Fruit fly (Drosophila melanogaster): ENCODE data around the gene ttk.

ttk gene

DNA sequence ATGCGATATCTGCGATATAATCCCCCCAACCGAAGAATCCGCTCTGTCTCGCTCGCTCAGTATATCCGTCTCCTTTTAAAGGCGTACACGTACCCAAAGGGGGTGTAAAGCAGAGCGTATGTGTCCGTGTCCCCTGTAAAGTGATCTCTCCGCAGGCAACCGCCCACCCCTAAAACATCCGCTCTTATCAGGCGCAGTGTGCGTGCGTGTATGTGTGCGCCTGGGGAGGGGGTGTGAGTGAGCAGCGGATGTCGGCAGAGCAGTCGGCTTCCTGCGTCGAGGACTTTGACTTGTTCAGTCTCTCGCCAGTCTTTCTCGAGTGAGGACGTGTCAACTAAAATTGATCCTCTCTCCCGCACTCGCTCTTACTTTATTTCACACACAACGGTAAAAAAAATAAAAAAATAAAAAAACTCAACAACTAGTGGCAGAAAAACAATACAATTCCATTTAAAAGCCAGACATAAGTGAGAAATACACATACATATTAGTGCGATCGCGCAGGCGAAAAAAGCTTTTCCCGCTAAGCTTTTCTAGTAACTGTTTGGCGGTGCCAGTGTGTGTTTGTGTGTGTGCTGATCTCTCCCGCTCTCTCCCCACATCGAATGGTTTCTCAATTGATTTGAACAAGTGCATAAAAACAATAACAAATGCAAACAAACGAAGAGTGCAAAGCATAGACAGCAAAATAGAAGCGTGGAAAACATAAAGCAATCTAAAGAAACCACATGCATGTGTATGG lies 12.0 kb downstream of the ttk start:
- TF ChIP-seq bab1 (GFP tag; optimal IDR thresholded peaks at IDR 0.05), result no peak
- peak; percentile 23 for TF ChIP-seq tj (GFP tag; optimal IDR thresholded peaks at IDR 0.05)
- no peak for TF ChIP-seq CG7045 (GFP tag; optimal IDR thresholded peaks at IDR 0.05)
- TF ChIP-seq cnc (optimal IDR thresholded peaks at IDR 0.05), result no peak
- TF ChIP-seq CG7101 (tag; optimal IDR thresholded peaks at IDR 0.05), result peak; percentile 6
- no peak for TF ChIP-seq Hr96 (GFP tag; optimal IDR thresholded peaks at IDR 0.05)
- TF ChIP-seq pad (GFP tag; optimal IDR thresholded peaks at IDR 0.05), result peak; percentile 91
- no peak for TF ChIP-seq kay (GFP tag; ENCODE audit: borderline replicate concordance)
- TF ChIP-seq CG33017 (tag; optimal IDR thresholded peaks at IDR 0.05), result peak; percentile 32
- TF ChIP-seq Mnt (GFP tag; optimal IDR thresholded peaks at IDR 0.05), result no peak
- no peak for TF ChIP-seq Clk (GFP tag; optimal IDR thresholded peaks at IDR 0.05)
- TF ChIP-seq CG11617 (GFP tag; optimal IDR thresholded peaks at IDR 0.05), result peak; percentile 12
- TF ChIP-seq CG12768 (GFP tag; optimal IDR thresholded peaks at IDR 0.05), result peak; percentile 61
- TF ChIP-seq CG5204 (GFP tag; optimal IDR thresholded peaks at IDR 0.05), result no peak
- no peak for TF ChIP-seq CG14711 (tag; optimal IDR thresholded peaks at IDR 0.05)
- TF ChIP-seq CG1620 (GFP tag; optimal IDR thresholded peaks at IDR 0.05), result no peak
- no peak for TF ChIP-seq Crg-1 (GFP tag; optimal IDR thresholded peaks at IDR 0.05)
- peak; percentile 70 for TF ChIP-seq toe (GFP tag; optimal IDR thresholded peaks at IDR 0.05)
- TF ChIP-seq cic (GFP tag; optimal IDR thresholded peaks at IDR 0.05), result peak; percentile 66
- TF ChIP-seq ovo (GFP tag; optimal IDR thresholded peaks at IDR 0.05), result peak; percentile 68

dm6 chr3R:31726286-31726685 lies 12.6 kb downstream of the ttk start:
- TF ChIP-seq Crg-1 (GFP tag; optimal IDR thresholded peaks at IDR 0.05) (no peak), bab1 (GFP tag; optimal IDR thresholded peaks at IDR 0.05) (no peak), CG7101 (tag; optimal IDR thresholded peaks at IDR 0.05) (no peak), CG33017 (tag; optimal IDR thresholded peaks at IDR 0.05) (no peak), CG5204 (GFP tag; optimal IDR thresholded peaks at IDR 0.05) (no peak)

DNA sequence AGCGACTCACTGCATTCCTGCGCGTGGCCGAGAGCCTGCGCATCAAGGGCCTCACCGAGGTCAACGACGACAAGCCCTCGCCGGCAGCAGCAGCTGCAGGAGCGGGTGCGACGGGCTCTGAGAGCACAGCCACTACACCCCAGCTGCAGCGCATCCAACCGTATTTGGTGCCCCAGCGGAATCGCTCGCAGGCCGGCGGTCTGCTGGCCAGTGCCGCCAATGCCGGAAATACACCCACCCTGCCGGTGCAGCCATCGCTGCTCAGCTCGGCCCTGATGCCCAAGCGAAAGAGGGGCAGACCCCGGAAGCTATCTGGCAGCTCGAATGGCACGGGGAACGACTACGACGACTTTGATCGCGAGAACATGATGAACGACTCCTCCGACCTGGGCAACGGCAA lies 14.1 kb downstream of the ttk start:
- TF ChIP-seq bab1 (GFP tag; optimal IDR thresholded peaks at IDR 0.05) (no peak), tj (GFP tag; optimal IDR thresholded peaks at IDR 0.05) (no peak), ovo (GFP tag; optimal IDR thresholded peaks at IDR 0.05) (no peak), Clk (GFP tag; optimal IDR thresholded peaks at IDR 0.05) (no peak)

- TF ChIP-seq Mnt (GFP tag; optimal IDR thresholded peaks at IDR 0.05), result peak; percentile 98
- TF ChIP-seq cic (GFP tag; optimal IDR thresholded peaks at IDR 0.05), result peak; percentile 6
- peak; percentile 59 for TF ChIP-seq bab1 (GFP tag; optimal IDR thresholded peaks at IDR 0.05)
- no peak for TF ChIP-seq pad (GFP tag; optimal IDR thresholded peaks at IDR 0.05)
Measured at dm6 chr3R:31736776-31737175, 23.1 kb downstream of the ttk start, which contains the start of the genes CstF50 and CG11563. Gene CstF50, minus strand, starts transcription at chr3R:31736963. Gene CG11563, plus strand, starts transcription at chr3R:31737035.

dm6 chr3R:31738060-31738619 lies 24.5 kb downstream of the ttk start, which contains the start of gene eEF1alpha2:
Gene eEF1alpha2, plus strand, starts transcription at chr3R:31738468.
- TF ChIP-seq CG5204 (GFP tag; optimal IDR thresholded peaks at IDR 0.05), result no peak
- TF ChIP-seq Hr96 (GFP tag; optimal IDR thresholded peaks at IDR 0.05), result no peak
- no peak for TF ChIP-seq CG12768 (GFP tag; optimal IDR thresholded peaks at IDR 0.05)
- peak; percentile 61 for TF ChIP-seq kay (GFP tag; ENCODE audit: borderline replicate concordance)
- TF ChIP-seq pad (GFP tag; optimal IDR thresholded peaks at IDR 0.05), result no peak
- TF ChIP-seq CG1620 (GFP tag; optimal IDR thresholded peaks at IDR 0.05), result no peak
- TF ChIP-seq toe (GFP tag; optimal IDR thresholded peaks at IDR 0.05), result peak; percentile 44
- peak; percentile 18 for TF ChIP-seq Mnt (GFP tag; optimal IDR thresholded peaks at IDR 0.05)
- no peak for TF ChIP-seq CG14711 (tag; optimal IDR thresholded peaks at IDR 0.05)
- no peak for TF ChIP-seq CG7045 (GFP tag; optimal IDR thresholded peaks at IDR 0.05)
- no peak for TF ChIP-seq Clk (GFP tag; optimal IDR thresholded peaks at IDR 0.05)
- no peak for TF ChIP-seq cic (GFP tag; optimal IDR thresholded peaks at IDR 0.05)
- no peak for TF ChIP-seq cnc (optimal IDR thresholded peaks at IDR 0.05)
- no peak for TF ChIP-seq CG11617 (GFP tag; optimal IDR thresholded peaks at IDR 0.05)
- no peak for TF ChIP-seq Crg-1 (GFP tag; optimal IDR thresholded peaks at IDR 0.05)

- peak; percentile 18 for TF ChIP-seq Mnt (GFP tag; optimal IDR thresholded peaks at IDR 0.05)
- TF ChIP-seq pad (GFP tag; optimal IDR thresholded peaks at IDR 0.05), result no peak
- no peak for TF ChIP-seq CG14711 (tag; optimal IDR thresholded peaks at IDR 0.05)
Measured at dm6 chr3R:31739067-31739786, 25.6 kb downstream of the ttk start.

dm6 chr3R:31741278-31741677 lies 27.6 kb downstream of the ttk start:
- TF ChIP-seq cic (GFP tag; optimal IDR thresholded peaks at IDR 0.05) (no peak), CG33017 (tag; optimal IDR thresholded peaks at IDR 0.05) (peak; percentile 5)
